Fruit fly (Drosophila melanogaster): ENCODE results near the gene msl-1.

msl-1 gene

dm6 chr2L:18653328-18653675 lies 35.3 kb downstream of the msl-1 start (continued):
- TF ChIP-seq CG14014 (GFP tag; IDR thresholded peaks at IDR 0.05): 0 out of 2 replicates have a peak, but pooled peaks have one; percentile 15
- TF ChIP-seq Drgx (GFP tag; IDR thresholded peaks at IDR 0.05): peak; percentile 41
- TF ChIP-seq CG1832 (GFP tag; optimal IDR thresholded peaks at IDR 0.05): no peak
- TF ChIP-seq CG30431 (GFP tag; optimal IDR thresholded peaks at IDR 0.05): no peak
- TF ChIP-seq Dip3 (GFP tag; optimal IDR thresholded peaks at IDR 0.05): no peak
- no peak for TF ChIP-seq CG16815 (GFP tag; optimal IDR thresholded peaks at IDR 0.05)
- TF ChIP-seq pros (GFP tag; optimal IDR thresholded peaks at IDR 0.05): no peak
- peak; percentile 41; the same call in 1 of the 2 replicates for TF ChIP-seq Nf-YA (GFP tag; IDR thresholded peaks at IDR 0.05)
- TF ChIP-seq CG33557 (GFP tag; optimal IDR thresholded peaks at IDR 0.05): no peak
- no peak for TF ChIP-seq CG43689 (GFP tag; IDR thresholded peaks at IDR 0.05)
- peak; percentile 49 for TF ChIP-seq CG4360 (GFP tag; IDR thresholded peaks at IDR 0.05)
- TF ChIP-seq Jarid2 (GFP tag; optimal IDR thresholded peaks at IDR 0.05): no peak
- TF ChIP-seq z (GFP tag; IDR thresholded peaks at IDR 0.05): peak; percentile 41; the same call in 1 of the 3 replicates
- no peak for TF ChIP-seq yki (optimal IDR thresholded peaks at IDR 0.05)
- TF ChIP-seq run (tag; optimal IDR thresholded peaks at IDR 0.05): peak; percentile 2
- peak in 1 of 2 experiments; percentile 53 for TF ChIP-seq Hr78 (GFP tag; optimal IDR thresholded peaks at IDR 0.05)
- peak; percentile 7 for TF ChIP-seq bab2 (GFP tag; optimal IDR thresholded peaks at IDR 0.05)
- no peak for TF ChIP-seq CG14860 (GFP tag; IDR thresholded peaks at IDR 0.05; ENCODE audit: partially characterized antibody)
- TF ChIP-seq B-H1 (GFP tag; IDR thresholded peaks at IDR 0.05): peak; percentile 78
- TF ChIP-seq CG14441 (GFP tag; IDR thresholded peaks at IDR 0.05): peak; percentile 67
- TF ChIP-seq kni (GFP tag; optimal IDR thresholded peaks at IDR 0.05): no peak
- peak; percentile 69 for TF ChIP-seq chn (GFP tag; optimal IDR thresholded peaks at IDR 0.05)
- TF ChIP-seq Hr51 (GFP tag; optimal IDR thresholded peaks at IDR 0.05): peak in 1 of 2 experiments; percentile 57
- TF ChIP-seq Dll (GFP tag; IDR thresholded peaks at IDR 0.05; ENCODE audit: partially characterized antibody): no peak
- no peak for TF ChIP-seq sug (tag; optimal IDR thresholded peaks at IDR 0.05)
- TF ChIP-seq Dp (GFP tag; optimal IDR thresholded peaks at IDR 0.05): no peak
- peak; percentile 19 for TF ChIP-seq Sry-β (GFP tag; optimal IDR thresholded peaks at IDR 0.05)
- TF ChIP-seq Oaz (GFP tag; IDR thresholded peaks at IDR 0.05): no peak
- TF ChIP-seq CG32772 (GFP tag; IDR thresholded peaks at IDR 0.05): peak; percentile 84
- peak; percentile 60 for TF ChIP-seq wor (GFP tag; IDR thresholded peaks at IDR 0.05)
- TF ChIP-seq crol (GFP tag; IDR thresholded peaks at IDR 0.05): 0 out of 2 replicates have a peak, but pooled peaks have one; percentile 12
- no peak for TF ChIP-seq Hr39 (optimal IDR thresholded peaks at IDR 0.05)
- no peak for TF ChIP-seq CG3163 (GFP tag; optimal IDR thresholded peaks at IDR 0.05)
- peak; percentile 57 for TF ChIP-seq mam (GFP tag; optimal IDR thresholded peaks at IDR 0.05)
- peak; percentile 17 for TF ChIP-seq Hr3 (GFP tag; optimal IDR thresholded peaks at IDR 0.05)
- peak in 1 of 2 experiments; percentile 4 for TF ChIP-seq tll (GFP tag; optimal IDR thresholded peaks at IDR 0.05)
- peak; percentile 91 for TF ChIP-seq D19B (GFP tag; optimal IDR thresholded peaks at IDR 0.05)
- peak in 1 of 2 experiments; percentile 87 for TF ChIP-seq eve (GFP tag; optimal IDR thresholded peaks at IDR 0.05)
- peak; percentile 65 for TF ChIP-seq Sox102F (GFP tag; optimal IDR thresholded peaks at IDR 0.05)
- no peak for TF ChIP-seq shn (GFP tag; optimal IDR thresholded peaks at IDR 0.05)
- peak; percentile 59 for TF ChIP-seq kay (GFP tag; optimal IDR thresholded peaks at IDR 0.05)
- no peak for TF ChIP-seq Bgb (GFP tag; IDR thresholded peaks at IDR 0.05; ENCODE audit: partially characterized antibody)
- TF ChIP-seq HLH4C (GFP tag; IDR thresholded peaks at IDR 0.05; ENCODE audit: partially characterized antibody): no peak
- TF ChIP-seq CG9817 (tag; optimal IDR thresholded peaks at IDR 0.05): no peak
- TF ChIP-seq stwl (tag; optimal IDR thresholded peaks at IDR 0.05): peak; percentile 17
- TF ChIP-seq Bdp1 (GFP tag; optimal IDR thresholded peaks at IDR 0.05): no peak
- peak; percentile 36 for TF ChIP-seq CG12659 (GFP tag; optimal IDR thresholded peaks at IDR 0.05)
- peak; percentile 65 for TF ChIP-seq nerfin-1 (tag; optimal IDR thresholded peaks at IDR 0.05)
- TF ChIP-seq ash1 (GFP tag; optimal IDR thresholded peaks at IDR 0.05): no peak
- peak; percentile 1 for TF ChIP-seq CG14965 (GFP tag; optimal IDR thresholded peaks at IDR 0.05; ENCODE audit: borderline replicate concordance)
- peak; percentile 61 for TF ChIP-seq twi (tag; optimal IDR thresholded peaks at IDR 0.05)
